Fruit fly (Drosophila melanogaster) whole organism, adult: Measurements from ENCODE around the gene CG8852.

Source experiments
- cnc ChIP-seq, 2 experiments: fragments of >200 bp; optimal IDR thresholded peaks; 2 replicates each; lab custom pipeline; 2017
- kay ChIP-seq: fragments of 200-800 bp; sonication (Bioruptor generic); peaks from one replicate; lab custom pipeline; 2016; ENCODE audit warnings: missing biosample characterization, missing genetic modification characterization, borderline replicate concordance
- pad ChIP-seq: fragments of 200-800 bp; sonication (Bioruptor generic); optimal IDR thresholded peaks from 3 replicates; lab custom pipeline; 2017; ENCODE audit warnings: missing biosample characterization, missing genetic modification characterization, mild to moderate bottlenecking, moderate library complexity, missing genetic modification reagents
- toe ChIP-seq: fragments of 200-800 bp; sonication (Bioruptor generic); optimal IDR thresholded peaks from 2 replicates; lab custom pipeline; 2016; ENCODE audit warnings: missing biosample characterization, missing genetic modification characterization

DNA sequence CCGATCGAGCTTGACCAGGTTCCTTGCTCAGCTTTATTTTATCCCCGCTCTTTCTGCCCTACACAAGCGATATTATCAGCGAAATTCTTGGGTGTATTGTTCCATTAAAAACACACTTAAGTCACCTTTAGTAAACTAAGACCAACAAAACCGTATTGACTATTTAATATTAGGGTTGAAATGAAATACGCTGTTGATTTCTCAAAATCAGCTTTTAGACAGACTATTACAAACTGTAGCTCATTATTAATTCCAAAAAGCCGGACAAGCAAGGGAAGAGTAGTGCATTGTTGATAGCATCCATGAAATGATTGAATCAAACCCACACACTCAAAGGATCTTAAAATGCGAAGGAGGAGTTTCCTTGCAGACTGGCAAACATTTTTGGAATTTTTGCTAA lies 33.4 kb downstream of the CG8852 start:
- TF ChIP-seq pad (GFP tag; lab: Kevin White, UChicago), result no peak
- TF ChIP-seq toe (GFP tag; lab: Kevin White, UChicago), result no peak
- TF ChIP-seq kay (GFP tag; lab: Kevin White, UChicago), result no peak
- TF ChIP-seq cnc (optimal IDR thresholded peaks at IDR 0.05; lab: Kevin White, UChicago), result no peak
